Fruit fly (Drosophila melanogaster): ENCODE data around the gene trio.

trio gene

dm6 chr3L:964022-964421 is 70.7 kb downstream of the trio start (continued):
- TF ChIP-seq CG8119 (GFP tag; IDR thresholded peaks at IDR 0.05) (peak; percentile 28; the same call in 1 of the 3 replicates), CG3032 (tag; optimal IDR thresholded peaks at IDR 0.05) (peak; percentile 46), Smox (GFP tag; optimal IDR thresholded peaks at IDR 0.05) (no peak), CG16779 (tag; optimal IDR thresholded peaks at IDR 0.05) (no peak), Eip75B (GFP tag; optimal IDR thresholded peaks at IDR 0.05) (peak; percentile 27), svp (GFP tag) (no peak), eg (GFP tag; IDR thresholded peaks at IDR 0.05) (0 out of 3 replicates have a peak, but pooled peaks have one; percentile 40), dsx (GFP tag; optimal IDR thresholded peaks at IDR 0.05; ENCODE audit: poor library complexity, severe bottlenecking) (no peak), OdsH (GFP tag; optimal IDR thresholded peaks at IDR 0.05) (peak; percentile 21), Eip78C (GFP tag) (peak; percentile 62), CG11902 (GFP tag; optimal IDR thresholded peaks at IDR 0.05) (no peak), Met (GFP tag; optimal IDR thresholded peaks at IDR 0.05) (no peak)

- TF ChIP-seq CG6163 (GFP tag; IDR thresholded peaks at IDR 0.05) (no peak), fkh (GFP tag; optimal IDR thresholded peaks at IDR 0.05) (peak; percentile 56), Sox102F (GFP tag; optimal IDR thresholded peaks at IDR 0.05) (no peak), Eip78C (GFP tag) (peak; percentile 74), Met (GFP tag; optimal IDR thresholded peaks at IDR 0.05) (peak; percentile 20), Hr4 (GFP tag; optimal IDR thresholded peaks at IDR 0.05) (peak; percentile 29)
These were observed 74.1 kb downstream of the trio start for dm6 chr3L:960557-960956.

- TF ChIP-seq Eip78C (GFP tag) (peak; percentile 17), Gug (GFP tag; IDR thresholded peaks at IDR 0.05) (0 out of 2 replicates have a peak, but pooled peaks have one; percentile 14), fkh (GFP tag; optimal IDR thresholded peaks at IDR 0.05) (peak; percentile 4), svp (GFP tag) (peak; percentile 92), CG6276 (GFP tag; optimal IDR thresholded peaks at IDR 0.05) (no peak)
These were observed 74.8 kb downstream of the trio start for dm6 chr3L:959869-960378.

- TF ChIP-seq Sox102F (GFP tag; optimal IDR thresholded peaks at IDR 0.05), result peak; percentile 15
- TF ChIP-seq CG6792 (GFP tag; optimal IDR thresholded peaks at IDR 0.05), result peak; percentile 53
- TF ChIP-seq fkh (GFP tag; optimal IDR thresholded peaks at IDR 0.05), result peak; percentile 61
- no peak for TF ChIP-seq Hr38 (GFP tag; optimal IDR thresholded peaks at IDR 0.05)
- peak; percentile 16 for TF ChIP-seq CG9139 (GFP tag; optimal IDR thresholded peaks at IDR 0.05)
- no peak for TF ChIP-seq dac (GFP tag; optimal IDR thresholded peaks at IDR 0.05)
- peak; percentile 9 for TF ChIP-seq CG6854 (GFP tag; optimal IDR thresholded peaks at IDR 0.05)
- TF ChIP-seq Ets21C (GFP tag; optimal IDR thresholded peaks at IDR 0.05), result no peak
- TF ChIP-seq CG10631 (GFP tag; optimal IDR thresholded peaks at IDR 0.05), result peak; percentile 38
- peak; percentile 7 for TF ChIP-seq CG8319 (GFP tag; optimal IDR thresholded peaks at IDR 0.05)
- TF ChIP-seq achi (GFP tag; optimal IDR thresholded peaks at IDR 0.05), result peak; percentile 35
- TF ChIP-seq Hr4 (GFP tag; optimal IDR thresholded peaks at IDR 0.05), result peak; percentile 69
- peak; percentile 68 for TF ChIP-seq CG3919 (GFP tag; optimal IDR thresholded peaks at IDR 0.05)
- TF ChIP-seq Hr39 (GFP tag; optimal IDR thresholded peaks at IDR 0.05), result peak; percentile 40
- peak; percentile 50 for TF ChIP-seq fd59A (GFP tag; optimal IDR thresholded peaks at IDR 0.05)
- peak; percentile 64 for TF ChIP-seq CG8119 (GFP tag; IDR thresholded peaks at IDR 0.05)
- TF ChIP-seq CG16779 (tag; optimal IDR thresholded peaks at IDR 0.05), result peak; percentile 9
- TF ChIP-seq OdsH (GFP tag; optimal IDR thresholded peaks at IDR 0.05), result peak; percentile 64
- no peak for TF ChIP-seq Eip93F (GFP tag; optimal IDR thresholded peaks at IDR 0.05)
- TF ChIP-seq salr (GFP tag; optimal IDR thresholded peaks at IDR 0.05), result no peak
- TF ChIP-seq lz (GFP tag; optimal IDR thresholded peaks at IDR 0.05), result peak; percentile 20
- TF ChIP-seq Sox15 (GFP tag; optimal IDR thresholded peaks at IDR 0.05), result peak; percentile 5
- TF ChIP-seq svp (GFP tag), result peak; percentile 33
- TF ChIP-seq ss (GFP tag; optimal IDR thresholded peaks at IDR 0.05), result peak; percentile 15 to 53
- TF ChIP-seq eg (GFP tag; IDR thresholded peaks at IDR 0.05), result 0 out of 3 replicates have a peak, but pooled peaks have one; percentile 52
- TF ChIP-seq Lpt (GFP tag; optimal IDR thresholded peaks at IDR 0.05), result peak; percentile 53
- TF ChIP-seq Blimp-1 (GFP tag; optimal IDR thresholded peaks at IDR 0.05), result no peak
- peak; percentile 34 for TF ChIP-seq CG7368 (GFP tag; optimal IDR thresholded peaks at IDR 0.05)
- TF ChIP-seq CG11902 (GFP tag; optimal IDR thresholded peaks at IDR 0.05), result peak; percentile 19
- TF ChIP-seq Eip75B (GFP tag; optimal IDR thresholded peaks at IDR 0.05), result peak; percentile 29
- TF ChIP-seq CG34406 (GFP tag; optimal IDR thresholded peaks at IDR 0.05), result peak; percentile 25
- peak; percentile 4 for TF ChIP-seq Smox (GFP tag; optimal IDR thresholded peaks at IDR 0.05)
- TF ChIP-seq CG6808 (GFP tag; optimal IDR thresholded peaks at IDR 0.05), result no peak
- peak; percentile 79 for TF ChIP-seq CG32006 (GFP tag; optimal IDR thresholded peaks at IDR 0.05)
- TF ChIP-seq Ets96B (tag; optimal IDR thresholded peaks at IDR 0.05), result peak; percentile 48
- TF ChIP-seq Eip78C (GFP tag), result peak; percentile 87
These were observed 75.3 kb downstream of the trio start for dm6 chr3L:959188-959868.

All from whole organism, prepupa.